Worm (Caenorhabditis elegans): Measurements from ENCODE around the gene cyp-33B1.

- no peak for TF ChIP-seq unc-62 (GFP tag; optimal IDR thresholded peaks at IDR 0.05)
- no peak for TF ChIP-seq mls-2 (tag; optimal IDR thresholded peaks at IDR 0.05)
- no peak for TF ChIP-seq ceh-43 (GFP tag; optimal IDR thresholded peaks at IDR 0.05)
- TF ChIP-seq nhr-12 (tag; optimal IDR thresholded peaks at IDR 0.05): no peak
- no peak for TF ChIP-seq unc-39 (tag; optimal IDR thresholded peaks at IDR 0.05)
- TF ChIP-seq elt-3 (tag; optimal IDR thresholded peaks at IDR 0.05): no peak
- no peak for TF ChIP-seq nhr-2 (tag; optimal IDR thresholded peaks at IDR 0.05)
- TF ChIP-seq lin-13 (tag; optimal IDR thresholded peaks at IDR 0.05): no peak
- TF ChIP-seq lsy-2 (tag; optimal IDR thresholded peaks at IDR 0.05): no peak
- TF ChIP-seq nhr-28 (tag; optimal IDR thresholded peaks at IDR 0.05): no peak
Observed at ce11 chrV:9049271-9049670, 8.1 kb downstream of the cyp-33B1 start.

All from whole organism, mixed stage, embryonic.